Worm (Caenorhabditis elegans): ENCODE measurements around the gene adh-1.

DNA sequence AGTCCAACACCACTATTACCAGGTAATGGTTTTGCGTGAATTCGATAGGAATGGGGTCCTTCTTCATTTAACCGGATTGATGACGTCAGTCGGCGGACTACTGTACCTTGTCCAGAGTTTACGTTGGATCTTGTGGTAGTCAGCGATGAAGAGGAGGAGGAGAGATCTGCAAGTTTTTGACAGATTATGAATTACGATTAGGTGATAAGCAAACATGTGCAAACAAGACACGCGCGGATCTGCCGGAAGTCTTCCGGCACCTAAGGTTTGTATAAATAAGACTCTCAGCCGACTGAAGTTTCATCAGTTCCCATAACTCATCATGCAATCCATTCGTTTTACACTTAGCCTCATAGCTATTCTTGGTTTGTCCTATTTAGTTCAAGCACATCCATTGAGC is 48.8 kb upstream of the adh-1 start, which contains the start of gene idpb-5:
- TF ChIP-seq lin-13 (GFP tag; optimal IDR thresholded peaks at IDR 0.05) (no peak), nhr-20 (tag; optimal IDR thresholded peaks at IDR 0.05) (no peak), mdl-1 (tag; optimal IDR thresholded peaks at IDR 0.05) (no peak), efl-1 (optimal IDR thresholded peaks at IDR 0.05) (no peak), efl-1 (GFP tag; optimal IDR thresholded peaks at IDR 0.05 in 1 of 2) (peak in 1 of 2 experiments; percentile 35), nhr-12 (tag; optimal IDR thresholded peaks at IDR 0.05) (no peak), fos-1 (tag; optimal IDR thresholded peaks at IDR 0.05) (no peak), nhr-237 (tag; optimal IDR thresholded peaks at IDR 0.05) (no peak)

Data from whole organism, L1 larva.